Worm (Caenorhabditis elegans) whole organism, L4 larva: ENCODE results near the gene K08H2.7.

Experiments used
- F26F4.8 ChIP-seq: fragments of 200-800 bp; sonication (Bioruptor generic); conservative IDR thresholded peaks from 2 replicates; pipeline ENCODE4 v1.3.6; 2022; ENCODE audit warnings: missing genetic modification characterization, missing compliant biosample characterization
- F49E8.2 ChIP-seq: sonication (generic microtip); optimal IDR thresholded peaks from 2 replicates; lab custom pipeline; 2016; ENCODE audit warnings: missing compliant biosample characterization, mild to moderate bottlenecking, missing genetic modification characterization, borderline replicate concordance
- Y105C5A.15 ChIP-seq: fragments of 200-800 bp; sonication (Bioruptor generic); IDR thresholded peaks from 2 replicates; pipeline ENCODE4 v1.3.6; 2022; ENCODE audit warnings: missing genetic modification characterization, missing compliant biosample characterization
- Y5F2A.4 ChIP-seq: fragments of 200-800 bp; sonication (Bioruptor generic); optimal IDR thresholded peaks from 2 replicates; lab custom pipeline; 2018; ENCODE audit warnings: mild to moderate bottlenecking, missing genetic modification characterization, missing compliant biosample characterization
- ama-1 ChIP-seq: fragments of 150-350 bp; optimal IDR thresholded peaks from 2 replicates; lab custom pipeline; 2014; ENCODE audit warnings: inconsistent platforms, mixed read lengths
- arid-1 ChIP-seq: fragments of 200-800 bp; sonication (Bioruptor generic); conservative IDR thresholded peaks from 2 replicates; pipeline ENCODE4 v1.3.6; 2022; ENCODE audit warnings: missing genetic modification reagents, missing genetic modification characterization, missing compliant biosample characterization
- ceh-20 ChIP-seq: fragments of 200-800 bp; sonication (Bioruptor generic); IDR thresholded peaks from 2 replicates; pipeline ENCODE4 v1.3.6; 2022; ENCODE audit warnings: missing genetic modification reagents, missing genetic modification characterization, missing compliant biosample characterization
- daf-16 ChIP-seq, 3 experiments: sonication (generic microtip); optimal IDR thresholded peaks; 2 replicates each; lab custom pipeline; 2016 to 2017; ENCODE audit warnings: missing genetic modification characterization in 3 of 3, missing genetic modification reagents in 3 of 3, mild to moderate bottlenecking in 2 of 3, missing compliant biosample characterization in 2 of 3, missing biosample characterization in 1 of 3, moderate library complexity in 1 of 3
- dmd-6 ChIP-seq: fragments of 200-800 bp; sonication (Bioruptor generic); IDR thresholded peaks from 2 replicates; pipeline ENCODE4 v1.3.6; 2022; ENCODE audit warnings: missing genetic modification reagents, missing genetic modification characterization, missing compliant biosample characterization
- dmd-9 ChIP-seq: fragments of 200-800 bp; sonication (Bioruptor generic); IDR thresholded peaks from 2 replicates; pipeline ENCODE4 v1.3.6; 2022; ENCODE audit warnings: missing genetic modification reagents, missing genetic modification characterization, missing compliant biosample characterization
- dpl-1 ChIP-seq: fragments of 150-350 bp; optimal IDR thresholded peaks from 2 replicates; lab custom pipeline; 2014; ENCODE audit warnings: missing biosample characterization, missing genetic modification reagents, missing genetic modification characterization
- duxl-1 ChIP-seq: sonication (generic microtip); optimal IDR thresholded peaks from 2 replicates; lab custom pipeline; 2016; ENCODE audit warnings: mild to moderate bottlenecking, missing genetic modification characterization, moderate library complexity, missing compliant biosample characterization; ENCODE audit not compliant: poor library complexity
- dve-1 ChIP-seq: sonication (generic microtip); optimal IDR thresholded peaks from 2 replicates; lab custom pipeline; 2017; ENCODE audit warnings: antibody characterized with exemption, mild to moderate bottlenecking, missing genetic modification characterization, missing compliant biosample characterization; ENCODE audit not compliant: insufficient read depth
- egl-43 ChIP-seq: fragments of 200-800 bp; sonication (Bioruptor generic); IDR thresholded peaks from 2 replicates; pipeline ENCODE4 v1.3.6; 2022; ENCODE audit warnings: missing genetic modification reagents, missing genetic modification characterization, missing compliant biosample characterization
- hmg-1.1 ChIP-seq: fragments of 200-800 bp; sonication (Bioruptor generic); IDR thresholded peaks from 2 replicates; pipeline ENCODE4 v1.3.6; 2022; ENCODE audit warnings: missing genetic modification reagents, missing genetic modification characterization, missing compliant biosample characterization
- lim-7 ChIP-seq: fragments of 200-800 bp; sonication (Bioruptor generic); IDR thresholded peaks from 2 replicates; pipeline ENCODE4 v1.3.6; 2022; ENCODE audit warnings: missing genetic modification characterization, missing compliant biosample characterization
- lsy-2 ChIP-seq, 2 experiments: fragments of 150-350 bp in 1 of 2; sonication (generic microtip) in 1 of 2; optimal IDR thresholded peaks; 2 replicates each; lab custom pipeline; 2014 to 2017; ENCODE audit warnings: missing biosample characterization in 2 of 2, missing genetic modification characterization in 2 of 2
- madf-5 ChIP-seq, 2 experiments: fragments of 200-800 bp; sonication (Bioruptor generic); IDR thresholded peaks; 2 replicates each; pipeline ENCODE4 v1.3.6; 2022; ENCODE audit warnings: missing compliant biosample characterization in 2 of 2, missing genetic modification characterization in 2 of 2
- mep-1 ChIP-seq: fragments of 150-350 bp; sonication (generic microtip); optimal IDR thresholded peaks from 3 replicates; lab custom pipeline; 2014; ENCODE audit warnings: missing biosample characterization, missing genetic modification characterization
- mes-2 ChIP-seq: sonication (generic microtip); optimal IDR thresholded peaks from 2 replicates; lab custom pipeline; 2016; ENCODE audit warnings: missing genotype, mild to moderate bottlenecking, missing genetic modification characterization, missing compliant biosample characterization; ENCODE audit not compliant: poor library complexity, severe bottlenecking
- mxl-2 ChIP-seq: fragments of 200-800 bp; sonication (Bioruptor generic); conservative IDR thresholded peaks from 2 replicates; pipeline ENCODE4 v1.3.6; 2022; ENCODE audit warnings: missing genetic modification reagents, missing genetic modification characterization, missing compliant biosample characterization
- nhr-102 ChIP-seq: sonication (generic microtip); optimal IDR thresholded peaks from 2 replicates; lab custom pipeline; 2016; ENCODE audit warnings: mild to moderate bottlenecking, missing genetic modification characterization, moderate library complexity, missing compliant biosample characterization
- nhr-42 ChIP-seq: fragments of 200-800 bp; sonication (Bioruptor generic); IDR thresholded peaks from 2 replicates; pipeline ENCODE4 v1.3.6; 2022; ENCODE audit warnings: missing genetic modification characterization, missing compliant biosample characterization
- nhr-48 ChIP-seq: sonication (generic microtip); optimal IDR thresholded peaks from 2 replicates; lab custom pipeline; 2016; ENCODE audit warnings: mild to moderate bottlenecking, missing genetic modification characterization, missing compliant biosample characterization
- nhr-76 ChIP-seq: fragments of 150-350 bp; optimal IDR thresholded peaks from 2 replicates; lab custom pipeline; 2014; ENCODE audit warnings: missing biosample characterization, missing genetic modification characterization
- pha-4 ChIP-seq, 2 experiments: fragments of 150-350 bp in 1 of 2; fragments of 200-800 bp in 1 of 2; sonication (Bioruptor generic) in 1 of 2; IDR thresholded peaks in 1 of 2; optimal IDR thresholded peaks in 1 of 2; 2 replicates each; pipeline versions ENCODE4 v1.3.6 to Lab custom; 2014 to 2022; ENCODE audit warnings: missing genetic modification characterization in 2 of 2, missing genetic modification reagents in 2 of 2, missing biosample characterization in 1 of 2, missing compliant biosample characterization in 1 of 2
- php-3 ChIP-seq: fragments of 200-800 bp; sonication (Bioruptor generic); IDR thresholded peaks from 2 replicates; pipeline ENCODE4 v1.3.6; 2022; ENCODE audit warnings: missing genetic modification reagents, missing genetic modification characterization, missing compliant biosample characterization
- pqm-1 ChIP-seq: sonication (generic microtip); optimal IDR thresholded peaks from 2 replicates; lab custom pipeline; 2017; ENCODE audit warnings: missing biosample characterization, missing genetic modification characterization
- rbr-2 ChIP-seq: sonication (generic microtip); optimal IDR thresholded peaks from 2 replicates; lab custom pipeline; 2016; ENCODE audit warnings: missing genotype, missing genetic modification characterization, missing compliant biosample characterization
- sdz-12 ChIP-seq: fragments of 200-800 bp; sonication (Bioruptor generic); optimal IDR thresholded peaks from 2 replicates; lab custom pipeline; 2018; ENCODE audit warnings: mild to moderate bottlenecking, missing genetic modification characterization, missing compliant biosample characterization
- skn-1 ChIP-seq: fragments of 150-350 bp; optimal IDR thresholded peaks from 2 replicates; lab custom pipeline; 2014; ENCODE audit warnings: missing biosample characterization, missing genetic modification characterization
- snpc-1.2 ChIP-seq: fragments of 200-800 bp; sonication (Bioruptor generic); IDR thresholded peaks from 2 replicates; pipeline ENCODE4 v1.3.6; 2022; ENCODE audit warnings: missing genetic modification reagents, missing genetic modification characterization, missing compliant biosample characterization
- tra-1 ChIP-seq: fragments of 200-800 bp; sonication (Bioruptor generic); IDR thresholded peaks from 2 replicates; pipeline ENCODE4 v1.3.6; 2022; ENCODE audit warnings: missing genetic modification reagents, missing genetic modification characterization, missing compliant biosample characterization
- unc-62 ChIP-seq, 3 experiments: fragments of 150-350 bp in 1 of 3; sonication (generic microtip); optimal IDR thresholded peaks in 2 of 3; peaks in 1 of 3; 1 replicate in 1 of 3; 2 replicates in 2 of 3; lab custom pipeline; 2014 to 2017; ENCODE audit warnings: missing biosample characterization in 3 of 3, missing genetic modification characterization in 3 of 3, missing genetic modification reagents in 3 of 3, missing genotype in 1 of 3
- vab-7 ChIP-seq: fragments of 200-800 bp; sonication (Bioruptor generic); IDR thresholded peaks from 2 replicates; pipeline ENCODE4 v1.3.6; 2022; ENCODE audit warnings: missing genetic modification reagents, missing genetic modification characterization, missing compliant biosample characterization
- zag-1 ChIP-seq: fragments of 150-350 bp; optimal IDR thresholded peaks from 2 replicates; lab custom pipeline; 2014; ENCODE audit warnings: missing biosample characterization, missing genetic modification characterization
- zfp-2 ChIP-seq: sonication (generic microtip); optimal IDR thresholded peaks from 2 replicates; lab custom pipeline; 2016; ENCODE audit warnings: mild to moderate bottlenecking, missing genetic modification characterization, missing compliant biosample characterization
- zfp-3 ChIP-seq: fragments of 200-800 bp; sonication (Bioruptor generic); conservative IDR thresholded peaks from 2 replicates; pipeline ENCODE4 v1.3.6; 2022; ENCODE audit warnings: missing genetic modification reagents, missing genetic modification characterization, missing compliant biosample characterization
- zip-2 ChIP-seq: fragments of 150-350 bp; optimal IDR thresholded peaks from 2 replicates; lab custom pipeline; 2014; ENCODE audit warnings: missing biosample characterization, missing genetic modification characterization

The K08H2.7 gene

DNA sequence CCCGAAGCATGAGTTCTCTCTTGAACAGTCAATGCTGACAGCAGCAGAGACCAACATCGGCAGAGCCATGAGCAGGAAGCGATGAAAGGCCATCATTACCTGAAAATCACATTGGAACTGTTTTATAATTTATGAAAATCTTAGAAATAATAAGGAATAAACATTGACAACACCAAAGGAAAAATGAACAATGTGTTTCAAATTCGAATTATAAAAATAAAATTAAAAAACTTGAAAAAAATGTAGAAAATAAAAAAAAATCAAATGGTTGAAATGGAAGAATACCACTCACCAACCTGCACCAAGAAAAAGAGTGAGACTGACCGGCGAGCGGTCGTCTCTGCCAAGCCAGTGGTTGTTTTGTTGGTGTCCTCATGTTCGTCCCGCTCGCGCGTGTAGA, 42.3 kb upstream of the K08H2.7 start, which contains the start of gene R04D3.3:
R04D3.3 (minus strand) TSS at position 101 of the 400 bp plus-strand sequence.
- peak in 1 of 2 experiments; percentile 53 for TF ChIP-seq unc-62 (GFP tag; optimal IDR thresholded peaks at IDR 0.05 in 1 of 2; lab: Kevin White, UChicago)
- no peak for TF ChIP-seq unc-62 (tag; optimal IDR thresholded peaks at IDR 0.05; lab: Kevin White, UChicago)
- TF ChIP-seq vab-7 (GFP tag; lab: Robert Waterston, UW), result no peak
- TF ChIP-seq, all 104 proteins: peak for 1

DNA sequence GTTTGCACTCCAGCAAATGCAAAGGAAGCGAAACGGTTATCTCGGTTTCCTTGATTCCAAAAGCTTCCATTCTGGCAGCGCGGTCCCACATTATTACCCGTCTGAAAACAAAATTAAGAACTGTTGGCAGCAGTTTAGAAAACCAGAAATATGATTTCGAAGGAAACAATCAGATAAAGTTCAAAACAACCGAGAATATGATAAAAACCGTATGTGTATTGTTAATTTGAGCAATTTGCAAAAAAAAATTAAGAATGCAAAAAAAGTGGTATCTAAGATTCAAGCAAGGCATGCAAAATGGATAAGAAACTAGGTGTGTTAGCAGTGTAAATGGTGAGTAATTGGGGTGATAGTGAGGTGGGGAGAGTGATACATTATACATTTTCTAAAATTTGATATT, 40.5 kb upstream of the K08H2.7 start, which contains the start of gene R04D3.4:
R04D3.4 (minus strand) TSS at position 101 of the 400 bp plus-strand sequence.
- TF ChIP-seq nhr-42 (GFP tag; lab: Robert Waterston, UW), result no peak
- no peak for TF ChIP-seq mes-2 (tag; lab: Kevin White, UChicago)
- TF ChIP-seq lim-7 (GFP tag; lab: Robert Waterston, UW), result no peak
- no peak for TF ChIP-seq dve-1 (tag; lab: Kevin White, UChicago)
- TF ChIP-seq snpc-1.2 (GFP tag; lab: Robert Waterston, UW), result no peak
- no peak for TF ChIP-seq pqm-1 (tag; lab: Kevin White, UChicago)
- TF ChIP-seq dmd-9 (GFP tag; lab: Robert Waterston, UW), result no peak
- TF ChIP-seq madf-5 (GFP tag; IDR thresholded peaks at IDR 0.05; lab: Robert Waterston, UW), result no peak
- TF ChIP-seq hmg-1.1 (GFP tag; lab: Robert Waterston, UW), result no peak
- no peak for TF ChIP-seq arid-1 (GFP tag; lab: Robert Waterston, UW)
- TF ChIP-seq lsy-2 (tag; optimal IDR thresholded peaks at IDR 0.05; lab: Kevin White, UChicago), result no peak
- no peak for TF ChIP-seq php-3
- TF ChIP-seq zag-1 (tag; lab: Kevin White, UChicago), result no peak

- TF ChIP-seq Y105C5A.15 (GFP tag; lab: Robert Waterston, UW) (no peak), zip-2 (tag; lab: Kevin White, UChicago) (no peak), duxl-1 (tag; lab: Kevin White, UChicago) (no peak), skn-1 (no peak), sdz-12 (no peak), ama-1 (lab: Kevin White, UChicago) (no peak), Y5F2A.4 (no peak), nhr-76 (no peak), mep-1 (tag; lab: Kevin White, UChicago) (no peak), F26F4.8 (GFP tag; lab: Robert Waterston, UW) (no peak)
These were observed 38.3 kb upstream of the K08H2.7 start, which contains the start of gene R04D3.2 for ce11 chrX:13286533-13286932. R04D3.2 (minus strand) TSS chrX:13286633.

DNA sequence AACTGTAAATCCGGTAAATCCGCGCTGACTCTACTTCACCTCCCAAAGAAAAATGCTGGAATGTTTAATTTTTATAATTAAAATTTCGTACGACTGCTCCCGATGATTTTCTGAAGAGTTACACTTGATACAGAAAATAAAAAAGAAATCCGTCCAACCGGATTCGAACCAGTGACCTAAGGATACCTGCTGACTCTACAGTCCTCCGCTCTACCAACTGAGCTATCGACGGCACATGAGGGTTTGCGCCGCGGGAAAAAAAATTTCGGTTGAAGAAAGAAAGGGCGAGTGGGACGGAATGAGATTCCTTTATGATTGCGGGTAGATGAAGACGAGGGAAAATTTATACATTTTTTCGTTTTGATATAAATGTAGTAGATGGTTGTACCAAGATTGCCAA, 36.4 kb upstream of the K08H2.7 start:
- peak; percentile 17; the same call in 1 of the 2 replicates for TF ChIP-seq dmd-6 (GFP tag; lab: Robert Waterston, UW)
- peak; percentile 72; the same call in 1 of the 2 replicates for TF ChIP-seq F26F4.8 (GFP tag; lab: Robert Waterston, UW)
- TF ChIP-seq egl-43, result peak; percentile 81
- no peak for TF ChIP-seq dmd-9 (GFP tag; lab: Robert Waterston, UW)
- TF ChIP-seq ceh-20 (GFP tag; lab: Robert Waterston, UW), result no peak
- no peak for TF ChIP-seq nhr-76
- 0 out of 2 replicates have a peak, but pooled peaks have one; percentile 61 for TF ChIP-seq vab-7 (GFP tag; lab: Robert Waterston, UW)
- TF ChIP-seq dpl-1 (GFP tag; lab: Kevin White, UChicago), result no peak
- TF ChIP-seq zfp-3 (GFP tag; lab: Robert Waterston, UW), result 0 out of 2 replicates have a peak, but pooled peaks have one; percentile 23
- TF ChIP-seq skn-1, result no peak
- TF ChIP-seq hmg-1.1 (GFP tag; lab: Robert Waterston, UW), result peak; percentile 15; the same call in 1 of the 2 replicates
- TF ChIP-seq rbr-2 (tag; lab: Kevin White, UChicago), result no peak
- TF ChIP-seq lim-7 (GFP tag; lab: Robert Waterston, UW), result peak; percentile 78
- TF ChIP-seq tra-1 (GFP tag; lab: Robert Waterston, UW), result no peak
- 0 out of 2 replicates have a peak, but pooled peaks have one; percentile 37 for TF ChIP-seq snpc-1.2 (GFP tag; lab: Robert Waterston, UW)
- peak; percentile 73 for TF ChIP-seq pha-4 (GFP tag; IDR thresholded peaks at IDR 0.05; lab: Robert Waterston, UW)
- TF ChIP-seq pha-4 (tag; optimal IDR thresholded peaks at IDR 0.05; lab: Kevin White, UChicago), result no peak
- TF ChIP-seq mxl-2 (GFP tag; lab: Robert Waterston, UW), result no peak
- TF ChIP-seq madf-5 (GFP tag; IDR thresholded peaks at IDR 0.05; lab: Robert Waterston, UW), result peak in 1 of 2 experiments; percentile 58; a peak in 1 of 4 replicates
- no peak for TF ChIP-seq nhr-102 (tag; lab: Kevin White, UChicago)
- TF ChIP-seq zfp-2, result no peak
- TF ChIP-seq F49E8.2, result no peak
- TF ChIP-seq nhr-42 (GFP tag; lab: Robert Waterston, UW), result 0 out of 2 replicates have a peak, but pooled peaks have one; percentile 13
- 0 out of 2 replicates have a peak, but pooled peaks have one; percentile 37 for TF ChIP-seq Y105C5A.15 (GFP tag; lab: Robert Waterston, UW)
- TF ChIP-seq duxl-1 (tag; lab: Kevin White, UChicago), result peak; percentile 19
- TF ChIP-seq daf-16 (GFP tag; optimal IDR thresholded peaks at IDR 0.05; lab: Kevin White, UChicago), result peak in 1 of 2 experiments; percentile 52
- TF ChIP-seq daf-16 (tag; optimal IDR thresholded peaks at IDR 0.05; lab: Kevin White, UChicago), result peak; percentile 17
- peak; percentile 16 for TF ChIP-seq nhr-48 (tag; lab: Kevin White, UChicago)
- TF ChIP-seq, all 104 proteins: peak for 15
